Fruit fly (Drosophila melanogaster): ENCODE data around the gene Ten-a.

- TF ChIP-seq psq (optimal IDR thresholded peaks at IDR 0.05) (no peak), Myc (optimal IDR thresholded peaks at IDR 0.05) (no peak), Sin3A (optimal IDR thresholded peaks at IDR 0.05) (no peak), ttk (optimal IDR thresholded peaks at IDR 0.05) (no peak)
Measured at dm6 chrX:12245622-12246021, 202.1 kb downstream of the Ten-a start.

All from Kc167 (cell line).